Fruit fly (Drosophila melanogaster) whole organism, prepupa: ENCODE data around the gene KFase.

ENCODE experiments used
- Blimp-1 ChIP-seq: fragments of 200-800 bp; sonication (Bioruptor generic); optimal IDR thresholded peaks from 3 replicates; lab custom pipeline; 2017; ENCODE audit warnings: missing biosample characterization, missing genetic modification characterization, mild to moderate bottlenecking, moderate library complexity, missing genetic modification reagents
- CG10631 ChIP-seq: fragments of 200-800 bp; sonication (Bioruptor generic); optimal IDR thresholded peaks from 2 replicates; lab custom pipeline; 2016; ENCODE audit warnings: missing biosample characterization, missing genetic modification characterization
- CG10669 ChIP-seq: fragments of 200-800 bp; sonication (Bioruptor generic); optimal IDR thresholded peaks from 3 replicates; lab custom pipeline; 2018; ENCODE audit warnings: missing biosample characterization, mild to moderate bottlenecking, missing genetic modification characterization, moderate library complexity
- CG11294 ChIP-seq: fragments of 200-800 bp; sonication (Bioruptor generic); IDR thresholded peaks from 2 replicates; pipeline ENCODE4 v1.3.6; 2022; ENCODE audit warnings: missing biosample characterization, missing genetic modification characterization
- CG11762 ChIP-seq: fragments of 200-800 bp; sonication (Bioruptor generic); optimal IDR thresholded peaks from 3 replicates; lab custom pipeline; 2016; ENCODE audit warnings: missing biosample characterization, missing genetic modification characterization; ENCODE audit not compliant: insufficient read depth
- CG11902 ChIP-seq: fragments of 200-800 bp; sonication (Bioruptor generic); optimal IDR thresholded peaks from 3 replicates; lab custom pipeline; 2016; ENCODE audit warnings: missing biosample characterization, missing genetic modification characterization
- CG15336 ChIP-seq: fragments of 200-800 bp; sonication (Bioruptor generic); IDR thresholded peaks from 2 replicates; pipeline ENCODE4 v1.3.6; 2022; ENCODE audit warnings: missing biosample characterization, missing genetic modification characterization
- CG1621 ChIP-seq: fragments of 200-800 bp; sonication (Bioruptor generic); optimal IDR thresholded peaks from 3 replicates; lab custom pipeline; 2018; ENCODE audit warnings: missing biosample characterization, mild to moderate bottlenecking, missing genetic modification characterization
- CG16779 ChIP-seq: fragments of 200-800 bp; sonication (Bioruptor generic); optimal IDR thresholded peaks from 3 replicates; lab custom pipeline; 2017; ENCODE audit warnings: missing biosample characterization, mild to moderate bottlenecking, missing genetic modification characterization
- CG3032 ChIP-seq: fragments of 200-800 bp; optimal IDR thresholded peaks from 2 replicates; lab custom pipeline; 2019; ENCODE audit warnings: missing biosample characterization, mild to moderate bottlenecking, missing genetic modification characterization, moderate library complexity
- CG31627 ChIP-seq: fragments of 200-800 bp; sonication (Bioruptor generic); optimal IDR thresholded peaks from 3 replicates; lab custom pipeline; 2016; ENCODE audit warnings: missing biosample characterization, missing genetic modification characterization
- CG32006 ChIP-seq: fragments of 200-800 bp; sonication (Bioruptor generic); optimal IDR thresholded peaks from 3 replicates; lab custom pipeline; 2017; ENCODE audit warnings: missing biosample characterization, mild to moderate bottlenecking, missing genetic modification characterization
- CG34406 ChIP-seq: fragments of 200-800 bp; sonication (Bioruptor generic); optimal IDR thresholded peaks from 3 replicates; lab custom pipeline; 2016; ENCODE audit warnings: missing biosample characterization, missing genetic modification characterization
- CG3919 ChIP-seq: fragments of 200-800 bp; sonication (Bioruptor generic); optimal IDR thresholded peaks from 3 replicates; lab custom pipeline; 2016; ENCODE audit warnings: missing biosample characterization, missing genetic modification characterization
- CG4318 ChIP-seq: fragments of 200-800 bp; sonication (Bioruptor generic); optimal IDR thresholded peaks from 3 replicates; lab custom pipeline; 2017; ENCODE audit warnings: missing biosample characterization, mild to moderate bottlenecking, missing genetic modification characterization
- CG6163 ChIP-seq: fragments of 200-800 bp; sonication (Bioruptor generic); IDR thresholded peaks from 3 replicates; pipeline ENCODE4 v1.3.6; 2022; ENCODE audit warnings: missing biosample characterization, missing genetic modification characterization
- CG6792 ChIP-seq: fragments of 200-800 bp; sonication (Bioruptor generic); optimal IDR thresholded peaks from 3 replicates; lab custom pipeline; 2016; ENCODE audit warnings: missing biosample characterization, missing genetic modification characterization
- CG6854 ChIP-seq: fragments of 200-800 bp; sonication (Bioruptor generic); optimal IDR thresholded peaks from 2 replicates; lab custom pipeline; 2017; ENCODE audit warnings: missing biosample characterization, mild to moderate bottlenecking, missing genetic modification characterization
- CG7368 ChIP-seq: fragments of 200-800 bp; sonication (Bioruptor generic); optimal IDR thresholded peaks from 3 replicates; lab custom pipeline; 2016; ENCODE audit warnings: missing biosample characterization, missing genetic modification characterization
- CG8119 ChIP-seq: fragments of 200-800 bp; sonication (Bioruptor generic); IDR thresholded peaks from 3 replicates; pipeline ENCODE4 v1.3.6; 2022; ENCODE audit warnings: missing biosample characterization, missing genetic modification characterization
- CG8319 ChIP-seq: fragments of 200-800 bp; sonication (Bioruptor generic); optimal IDR thresholded peaks from 3 replicates; lab custom pipeline; 2016; ENCODE audit warnings: missing biosample characterization, missing genetic modification characterization
- CG9139 ChIP-seq: fragments of 200-800 bp; sonication (Bioruptor generic); optimal IDR thresholded peaks from 3 replicates; lab custom pipeline; 2017; ENCODE audit warnings: missing biosample characterization, mild to moderate bottlenecking, missing genetic modification characterization
- Eip75B ChIP-seq: fragments of 200-800 bp; sonication (Bioruptor generic); optimal IDR thresholded peaks from 3 replicates; lab custom pipeline; 2016; ENCODE audit warnings: missing biosample characterization, missing genetic modification characterization
- Eip78C ChIP-seq: fragments of 200-800 bp; sonication (Bioruptor generic); peaks from one replicate; lab custom pipeline; 2016; ENCODE audit warnings: missing biosample characterization, missing genetic modification characterization
- Ets21C ChIP-seq: fragments of 200-800 bp; sonication (Bioruptor generic); optimal IDR thresholded peaks from 3 replicates; lab custom pipeline; 2016; ENCODE audit warnings: missing biosample characterization, missing genetic modification characterization
- Ets96B ChIP-seq: fragments of 200-800 bp; optimal IDR thresholded peaks from 2 replicates; lab custom pipeline; 2019; ENCODE audit warnings: missing biosample characterization, mild to moderate bottlenecking, missing genetic modification characterization, moderate library complexity
- Gug ChIP-seq: fragments of 200-800 bp; sonication (Bioruptor generic); IDR thresholded peaks from 2 replicates; pipeline ENCODE4 v1.3.6; 2022; ENCODE audit warnings: missing biosample characterization, missing genetic modification characterization
- Hr38 ChIP-seq: sonication (Bioruptor generic); optimal IDR thresholded peaks from 2 replicates; lab custom pipeline; 2016; ENCODE audit warnings: missing biosample characterization, missing genetic modification characterization
- Hr39 ChIP-seq: fragments of 200-800 bp; sonication (Bioruptor generic); optimal IDR thresholded peaks from 2 replicates; lab custom pipeline; 2016; ENCODE audit warnings: missing biosample characterization, missing genetic modification characterization
- Hr4 ChIP-seq: fragments of 200-800 bp; sonication (Bioruptor generic); optimal IDR thresholded peaks from 3 replicates; lab custom pipeline; 2016; ENCODE audit warnings: missing biosample characterization, missing genetic modification characterization
- OdsH ChIP-seq: fragments of 200-800 bp; sonication (Bioruptor generic); optimal IDR thresholded peaks from 3 replicates; lab custom pipeline; 2016; ENCODE audit warnings: missing biosample characterization, missing genetic modification characterization
- Smox ChIP-seq: fragments of 200-800 bp; sonication (Bioruptor generic); optimal IDR thresholded peaks from 3 replicates; lab custom pipeline; 2016; ENCODE audit warnings: missing biosample characterization, missing genetic modification characterization
- Sox102F ChIP-seq: fragments of 200-800 bp; sonication (Bioruptor generic); optimal IDR thresholded peaks from 2 replicates; lab custom pipeline; 2016; ENCODE audit warnings: missing biosample characterization, mild to moderate bottlenecking, missing genetic modification characterization
- Sox14 ChIP-seq: fragments of 200-800 bp; sonication (Bioruptor generic); optimal IDR thresholded peaks from 3 replicates; lab custom pipeline; 2016; ENCODE audit warnings: missing biosample characterization, missing genetic modification characterization
- Sox15 ChIP-seq: fragments of 200-800 bp; sonication (Bioruptor generic); optimal IDR thresholded peaks from 3 replicates; lab custom pipeline; 2016; ENCODE audit warnings: missing biosample characterization, missing genetic modification characterization
- acj6 ChIP-seq: fragments of 200-800 bp; sonication (Bioruptor generic); optimal IDR thresholded peaks from 3 replicates; lab custom pipeline; 2016; ENCODE audit warnings: missing biosample characterization, missing genetic modification characterization
- cyc ChIP-seq: fragments of 200-800 bp; sonication (Bioruptor generic); optimal IDR thresholded peaks from 3 replicates; lab custom pipeline; 2016; ENCODE audit warnings: missing biosample characterization, missing genetic modification characterization
- dsx ChIP-seq: fragments of 200-800 bp; optimal IDR thresholded peaks from 3 replicates; lab custom pipeline; 2019; ENCODE audit warnings: missing biosample characterization, mild to moderate bottlenecking, missing genetic modification characterization, moderate library complexity; ENCODE audit not compliant: poor library complexity, severe bottlenecking
- eg ChIP-seq: fragments of 200-800 bp; sonication (Bioruptor generic); IDR thresholded peaks from 3 replicates; pipeline ENCODE4 v1.3.6; 2022; ENCODE audit warnings: missing biosample characterization, missing genetic modification characterization
- esn ChIP-seq: fragments of 200-800 bp; sonication (Bioruptor generic); optimal IDR thresholded peaks from 2 replicates; lab custom pipeline; 2016; ENCODE audit warnings: missing biosample characterization, mild to moderate bottlenecking, missing genetic modification characterization, moderate library complexity
- fd59A ChIP-seq: fragments of 200-800 bp; sonication (Bioruptor generic); optimal IDR thresholded peaks from 2 replicates; lab custom pipeline; 2017; ENCODE audit warnings: missing biosample characterization, mild to moderate bottlenecking, missing genetic modification characterization, missing genetic modification reagents
- fd85E ChIP-seq: fragments of 200-800 bp; sonication (Bioruptor generic); optimal IDR thresholded peaks from 3 replicates; lab custom pipeline; 2016; ENCODE audit warnings: missing biosample characterization, missing genetic modification characterization
- fkh ChIP-seq: fragments of 200-800 bp; sonication (Bioruptor generic); optimal IDR thresholded peaks from 3 replicates; lab custom pipeline; 2017; ENCODE audit warnings: missing biosample characterization, mild to moderate bottlenecking, missing genetic modification characterization, moderate library complexity
- lz ChIP-seq: fragments of 200-800 bp; sonication (Bioruptor generic); optimal IDR thresholded peaks from 3 replicates; lab custom pipeline; 2016; ENCODE audit warnings: missing biosample characterization, missing genetic modification characterization
- pdm3 ChIP-seq: fragments of 200-800 bp; sonication (Bioruptor generic); optimal IDR thresholded peaks from 3 replicates; lab custom pipeline; 2016; ENCODE audit warnings: missing biosample characterization, missing genetic modification characterization
- salr ChIP-seq, 2 experiments: fragments of 200-800 bp; sonication (Bioruptor generic); optimal IDR thresholded peaks; 3 replicates each; lab custom pipeline; 2016 to 2018; ENCODE audit warnings: missing biosample characterization in 2 of 2, missing genetic modification characterization in 2 of 2, mild to moderate bottlenecking in 1 of 2
- ss ChIP-seq, 2 experiments: fragments of 200-800 bp; sonication (Bioruptor generic); optimal IDR thresholded peaks; 2 replicates in 1 of 2; 3 replicates in 1 of 2; lab custom pipeline; 2017 to 2018; ENCODE audit warnings: mild to moderate bottlenecking in 2 of 2, missing biosample characterization in 2 of 2, missing genetic modification characterization in 2 of 2, moderate library complexity in 1 of 2
- svp ChIP-seq: fragments of 200-800 bp; sonication (Bioruptor generic); peaks from one replicate; lab custom pipeline; 2016; ENCODE audit warnings: missing biosample characterization, missing genetic modification characterization
- topi ChIP-seq: fragments of 200-800 bp; sonication (Bioruptor generic); optimal IDR thresholded peaks from 3 replicates; lab custom pipeline; 2016; ENCODE audit warnings: missing biosample characterization, missing genetic modification characterization
- vri ChIP-seq: fragments of 200-800 bp; sonication (Bioruptor generic); optimal IDR thresholded peaks from 3 replicates; lab custom pipeline; 2016; ENCODE audit warnings: missing biosample characterization, mild to moderate bottlenecking, missing genetic modification characterization

KFase gene

DNA sequence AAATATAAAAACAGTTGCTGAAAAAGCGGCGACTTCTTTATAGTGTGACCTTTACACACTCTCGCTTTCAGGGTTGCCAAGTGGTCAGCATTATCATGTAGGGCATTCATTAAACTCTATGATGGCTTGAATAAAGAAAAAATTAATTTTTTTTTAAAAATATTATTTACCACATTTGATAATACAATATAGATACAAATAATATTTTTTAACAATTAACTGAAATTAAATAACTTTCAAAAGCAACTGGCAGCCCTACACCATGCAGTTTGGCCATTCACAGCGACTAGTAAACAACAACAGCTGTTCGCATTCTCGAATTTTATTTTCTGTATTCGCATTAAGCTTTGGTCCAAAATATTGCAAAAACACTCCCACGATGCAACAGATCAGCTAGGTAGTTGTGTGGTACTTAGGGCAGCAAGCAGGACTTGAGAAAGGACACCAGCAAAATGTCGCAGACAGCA is 2.3 kb upstream of the KFase start, which contains the start of the genes Phf5a and CG31638 (continued):
- TF ChIP-seq Blimp-1 (GFP tag; lab: Kevin White, UChicago) = peak; percentile 98
- no peak for TF ChIP-seq svp
- peak; percentile 91 for TF ChIP-seq CG11294 (GFP tag; lab: Robert Waterston, UW)
- peak; percentile 76 for TF ChIP-seq CG32006 (GFP tag; lab: Kevin White, UChicago)
- TF ChIP-seq CG8319 (GFP tag; lab: Kevin White, UChicago) = peak; percentile 89
- peak; percentile 36 for TF ChIP-seq cyc (GFP tag; lab: Kevin White, UChicago)
- no peak for TF ChIP-seq Eip75B (GFP tag; lab: Kevin White, UChicago)
- no peak for TF ChIP-seq Sox15 (GFP tag; lab: Kevin White, UChicago)
- TF ChIP-seq pdm3 (GFP tag; lab: Kevin White, UChicago) = peak; percentile 91
- no peak for TF ChIP-seq CG9139
- no peak for TF ChIP-seq ss (GFP tag; optimal IDR thresholded peaks at IDR 0.05; lab: Kevin White, UChicago)
- peak; percentile 96 for TF ChIP-seq OdsH
- TF ChIP-seq CG1621 (tag; lab: Kevin White, UChicago) = peak; percentile 52
- peak; percentile 78 for TF ChIP-seq Eip78C (GFP tag; lab: Kevin White, UChicago)
- peak; percentile 92 for TF ChIP-seq lz (GFP tag; lab: Kevin White, UChicago)
- TF ChIP-seq CG15336 (GFP tag; lab: Robert Waterston, UW) = peak; percentile 85
- peak; percentile 95 for TF ChIP-seq CG3032 (tag; lab: Kevin White, UChicago)
- no peak for TF ChIP-seq Smox (GFP tag; lab: Kevin White, UChicago)
- TF ChIP-seq topi = peak; percentile 16
- TF ChIP-seq Hr38 = peak; percentile 32
- TF ChIP-seq Sox14 (GFP tag; lab: Kevin White, UChicago) = no peak
- TF ChIP-seq fd59A (GFP tag; lab: Kevin White, UChicago) = peak; percentile 48
- TF ChIP-seq eg (GFP tag; lab: Robert Waterston, UW) = peak; percentile 97
- TF ChIP-seq CG8119 (GFP tag; lab: Robert Waterston, UW) = peak; percentile 93
- TF ChIP-seq CG11902 = peak; percentile 56
- TF ChIP-seq CG10669 (GFP tag; lab: Kevin White, UChicago) = peak; percentile 88
- peak; percentile 79 for TF ChIP-seq CG34406 (GFP tag; lab: Kevin White, UChicago)
- no peak for TF ChIP-seq acj6
- peak; percentile 70 for TF ChIP-seq CG31627 (GFP tag; lab: Kevin White, UChicago)
- peak; percentile 93 for TF ChIP-seq esn
- TF ChIP-seq CG6792 = peak; percentile 75
- no peak for TF ChIP-seq CG16779 (tag; lab: Kevin White, UChicago)
- peak; percentile 82 for TF ChIP-seq Ets21C (GFP tag; lab: Kevin White, UChicago)
- peak; percentile 44 for TF ChIP-seq dsx (GFP tag; lab: Kevin White, UChicago)
- no peak for TF ChIP-seq salr (GFP tag; optimal IDR thresholded peaks at IDR 0.05; lab: Kevin White, UChicago)
- no peak for TF ChIP-seq Hr4 (GFP tag; lab: Kevin White, UChicago)
- no peak for TF ChIP-seq CG6163 (GFP tag; lab: Robert Waterston, UW)
- TF ChIP-seq vri = no peak
- peak; percentile 58 for TF ChIP-seq fkh (GFP tag; lab: Kevin White, UChicago)
- no peak for TF ChIP-seq Sox102F (GFP tag; lab: Kevin White, UChicago)
- TF ChIP-seq CG7368 (GFP tag; lab: Kevin White, UChicago) = peak; percentile 86
- no peak for TF ChIP-seq Hr39 (GFP tag; lab: Kevin White, UChicago)

DNA sequence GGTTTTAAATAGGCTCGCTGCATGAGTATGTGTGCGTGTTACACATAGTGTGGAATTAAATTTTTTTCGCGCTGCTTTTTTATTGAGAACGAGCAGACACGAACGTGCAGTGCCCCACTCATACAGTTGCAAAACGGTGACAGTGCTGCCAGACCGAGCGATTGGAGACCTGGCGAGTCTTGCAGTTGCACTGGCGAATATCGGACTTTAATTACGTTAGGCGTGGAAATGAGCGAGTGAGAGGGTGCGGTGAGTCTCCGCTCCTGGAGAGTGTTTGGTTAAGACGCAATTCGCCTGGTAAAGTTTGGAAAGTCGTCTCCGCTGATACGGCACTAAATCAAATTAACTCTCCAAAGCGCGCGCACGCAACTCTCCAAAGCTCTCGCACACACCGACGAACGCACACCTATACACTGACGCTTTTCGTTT is 7.2 kb downstream of the KFase start:
- no peak for TF ChIP-seq acj6
- TF ChIP-seq lz (GFP tag; lab: Kevin White, UChicago) = no peak
- TF ChIP-seq CG11762 (GFP tag; lab: Kevin White, UChicago) = no peak
- TF ChIP-seq CG15336 (GFP tag; lab: Robert Waterston, UW) = 0 out of 2 replicates have a peak, but pooled peaks have one; percentile 23
- peak; percentile 24; the same call in 1 of the 2 replicates for TF ChIP-seq Gug (GFP tag; lab: Robert Waterston, UW)
- TF ChIP-seq Eip78C (GFP tag; lab: Kevin White, UChicago) = peak; percentile 80
- peak; percentile 53 for TF ChIP-seq fkh (GFP tag; lab: Kevin White, UChicago)
- TF ChIP-seq ss (GFP tag; optimal IDR thresholded peaks at IDR 0.05; lab: Kevin White, UChicago) = peak in 1 of 2 experiments; percentile 21
- no peak for TF ChIP-seq CG6854 (GFP tag; lab: Kevin White, UChicago)
- TF ChIP-seq CG4318 = no peak
- no peak for TF ChIP-seq CG3919 (GFP tag; lab: Kevin White, UChicago)
- no peak for TF ChIP-seq CG11902
- no peak; the same call in 2 of the 3 replicates for TF ChIP-seq CG8119 (GFP tag; lab: Robert Waterston, UW)
- no peak for TF ChIP-seq CG10631 (GFP tag; lab: Kevin White, UChicago)
- no peak for TF ChIP-seq Hr38
- no peak for TF ChIP-seq fd85E (GFP tag; lab: Kevin White, UChicago)
- TF ChIP-seq Sox14 (GFP tag; lab: Kevin White, UChicago) = no peak
- TF ChIP-seq CG6163 (GFP tag; lab: Robert Waterston, UW) = peak; percentile 62; the same call in 2 of the 3 replicates
- TF ChIP-seq vri = no peak
- TF ChIP-seq Ets96B (tag; lab: Kevin White, UChicago) = no peak
- no peak for TF ChIP-seq salr (GFP tag; optimal IDR thresholded peaks at IDR 0.05; lab: Kevin White, UChicago)
